Worm (Caenorhabditis elegans) whole organism, early embryonic: ENCODE measurements around the gene clec-204.

Experiments used
- F13C5.2 ChIP-seq: sonication (generic microtip); optimal IDR thresholded peaks from 2 replicates; lab custom pipeline; 2017; ENCODE audit warnings: mild to moderate bottlenecking, missing genetic modification characterization, inconsistent platforms, missing compliant biosample characterization
- aly-1 ChIP-seq: sonication (generic microtip); optimal IDR thresholded peaks from 2 replicates; lab custom pipeline; 2016; ENCODE audit warnings: missing genetic modification characterization, missing compliant biosample characterization
- ama-1 ChIP-seq: fragments of 150-350 bp; optimal IDR thresholded peaks from 2 replicates; lab custom pipeline; 2014
- ceh-13 ChIP-seq: fragments of 200-800 bp; sonication (Bioruptor generic); optimal IDR thresholded peaks from 2 replicates; lab custom pipeline; 2018; ENCODE audit warnings: mild to moderate bottlenecking, missing genetic modification characterization, missing compliant biosample characterization
- ets-7 ChIP-seq: sonication (generic microtip); optimal IDR thresholded peaks from 2 replicates; lab custom pipeline; 2016; ENCODE audit warnings: missing genotype, missing genetic modification characterization, missing compliant biosample characterization
- flt-1 ChIP-seq: fragments of 200-800 bp; sonication (Bioruptor generic); IDR thresholded peaks from 2 replicates; pipeline ENCODE4 v1.3.6; 2022; ENCODE audit warnings: missing genetic modification characterization, missing compliant biosample characterization
- scrt-1 ChIP-seq: fragments of 200-800 bp; sonication (Bioruptor generic); IDR thresholded peaks from 2 replicates; pipeline ENCODE4 v1.3.6; 2022; ENCODE audit warnings: missing genetic modification characterization, missing compliant biosample characterization
- sea-1 ChIP-seq: fragments of 200-800 bp; sonication (Bioruptor generic); conservative IDR thresholded peaks from 2 replicates; pipeline ENCODE4 v1.3.6; 2022; ENCODE audit warnings: missing genetic modification characterization, missing compliant biosample characterization
- tbx-37 ChIP-seq: fragments of 200-800 bp; sonication (Bioruptor generic); conservative IDR thresholded peaks from 2 replicates; pipeline ENCODE4 v1.3.6; 2022; ENCODE audit warnings: missing genetic modification reagents, missing genetic modification characterization, missing compliant biosample characterization

DNA sequence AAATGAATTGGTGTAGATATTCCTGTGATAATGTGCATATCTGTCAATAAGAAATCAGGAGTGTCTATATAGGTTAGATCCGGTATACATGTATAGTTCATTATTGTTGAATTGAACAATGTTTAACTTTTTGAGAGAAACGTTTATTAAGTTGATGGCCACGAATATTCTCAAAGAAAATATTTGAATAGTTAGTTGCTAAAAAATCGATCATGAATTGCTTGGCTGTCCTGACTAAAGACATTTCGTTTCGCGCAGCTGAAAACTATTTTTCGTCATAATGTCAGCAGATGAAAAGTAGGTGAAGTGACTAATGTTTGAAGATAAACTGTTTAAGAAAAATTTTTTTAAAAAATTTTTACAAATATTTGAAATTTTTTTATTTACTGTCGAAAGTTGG lies 5.5 kb upstream of the clec-204 start, which contains the start of gene srh-199:
- TF ChIP-seq ama-1 (no peak), F13C5.2 (tag; lab: Kevin White, UChicago) (no peak), aly-1 (no peak), flt-1 (GFP tag; lab: Robert Waterston, UW) (no peak), ceh-13 (GFP tag; lab: Kevin White, UChicago) (no peak), scrt-1 (GFP tag; lab: Robert Waterston, UW) (no peak), tbx-37 (GFP tag; lab: Robert Waterston, UW) (no peak), sea-1 (GFP tag; lab: Robert Waterston, UW) (no peak), ets-7 (no peak)
